Fruit fly (Drosophila melanogaster) whole organism, prepupa: ENCODE measurements around the gene Wdr33.

Source experiments
- Blimp-1 ChIP-seq: fragments of 200-800 bp; sonication (Bioruptor generic); optimal IDR thresholded peaks from 3 replicates; lab custom pipeline; 2017; ENCODE audit warnings: missing biosample characterization, missing genetic modification characterization, mild to moderate bottlenecking, moderate library complexity, missing genetic modification reagents
- CG10669 ChIP-seq: fragments of 200-800 bp; sonication (Bioruptor generic); optimal IDR thresholded peaks from 3 replicates; lab custom pipeline; 2018; ENCODE audit warnings: missing biosample characterization, mild to moderate bottlenecking, missing genetic modification characterization, moderate library complexity
- CG11902 ChIP-seq: fragments of 200-800 bp; sonication (Bioruptor generic); optimal IDR thresholded peaks from 3 replicates; lab custom pipeline; 2016; ENCODE audit warnings: missing biosample characterization, missing genetic modification characterization
- CG15336 ChIP-seq: fragments of 200-800 bp; sonication (Bioruptor generic); IDR thresholded peaks from 2 replicates; pipeline ENCODE4 v1.3.6; 2022; ENCODE audit warnings: missing biosample characterization, missing genetic modification characterization
- CG1621 ChIP-seq: fragments of 200-800 bp; sonication (Bioruptor generic); optimal IDR thresholded peaks from 3 replicates; lab custom pipeline; 2018; ENCODE audit warnings: missing biosample characterization, mild to moderate bottlenecking, missing genetic modification characterization
- CG16779 ChIP-seq: fragments of 200-800 bp; sonication (Bioruptor generic); optimal IDR thresholded peaks from 3 replicates; lab custom pipeline; 2017; ENCODE audit warnings: missing biosample characterization, mild to moderate bottlenecking, missing genetic modification characterization
- CG31627 ChIP-seq: fragments of 200-800 bp; sonication (Bioruptor generic); optimal IDR thresholded peaks from 3 replicates; lab custom pipeline; 2016; ENCODE audit warnings: missing biosample characterization, missing genetic modification characterization
- CG6163 ChIP-seq: fragments of 200-800 bp; sonication (Bioruptor generic); IDR thresholded peaks from 3 replicates; pipeline ENCODE4 v1.3.6; 2022; ENCODE audit warnings: missing biosample characterization, missing genetic modification characterization
- CG6276 ChIP-seq: fragments of 200-800 bp; sonication (Bioruptor generic); optimal IDR thresholded peaks from 2 replicates; lab custom pipeline; 2017; ENCODE audit warnings: missing biosample characterization, mild to moderate bottlenecking, missing genetic modification characterization
- CG6792 ChIP-seq: fragments of 200-800 bp; sonication (Bioruptor generic); optimal IDR thresholded peaks from 3 replicates; lab custom pipeline; 2016; ENCODE audit warnings: missing biosample characterization, missing genetic modification characterization
- CG6808 ChIP-seq: fragments of 200-800 bp; sonication (Bioruptor generic); optimal IDR thresholded peaks from 3 replicates; lab custom pipeline; 2017; ENCODE audit warnings: missing biosample characterization, missing genetic modification characterization, mild to moderate bottlenecking, moderate library complexity, missing genetic modification reagents
- CG7368 ChIP-seq: fragments of 200-800 bp; sonication (Bioruptor generic); optimal IDR thresholded peaks from 3 replicates; lab custom pipeline; 2016; ENCODE audit warnings: missing biosample characterization, missing genetic modification characterization
- CG8119 ChIP-seq: fragments of 200-800 bp; sonication (Bioruptor generic); IDR thresholded peaks from 3 replicates; pipeline ENCODE4 v1.3.6; 2022; ENCODE audit warnings: missing biosample characterization, missing genetic modification characterization
- CG8319 ChIP-seq: fragments of 200-800 bp; sonication (Bioruptor generic); optimal IDR thresholded peaks from 3 replicates; lab custom pipeline; 2016; ENCODE audit warnings: missing biosample characterization, missing genetic modification characterization
- CG8632 ChIP-seq: fragments of 200-800 bp; sonication (Bioruptor generic); optimal IDR thresholded peaks from 3 replicates; lab custom pipeline; 2016; ENCODE audit warnings: missing biosample characterization, missing genetic modification characterization
- CG9139 ChIP-seq: fragments of 200-800 bp; sonication (Bioruptor generic); optimal IDR thresholded peaks from 3 replicates; lab custom pipeline; 2017; ENCODE audit warnings: missing biosample characterization, mild to moderate bottlenecking, missing genetic modification characterization
- Eip75B ChIP-seq: fragments of 200-800 bp; sonication (Bioruptor generic); optimal IDR thresholded peaks from 3 replicates; lab custom pipeline; 2016; ENCODE audit warnings: missing biosample characterization, missing genetic modification characterization
- Eip78C ChIP-seq: fragments of 200-800 bp; sonication (Bioruptor generic); peaks from one replicate; lab custom pipeline; 2016; ENCODE audit warnings: missing biosample characterization, missing genetic modification characterization
- Eip93F ChIP-seq: fragments of 200-800 bp; sonication (Bioruptor generic); optimal IDR thresholded peaks from 2 replicates; lab custom pipeline; 2016; ENCODE audit warnings: missing biosample characterization, mild to moderate bottlenecking, missing genetic modification characterization
- Ets21C ChIP-seq: fragments of 200-800 bp; sonication (Bioruptor generic); optimal IDR thresholded peaks from 3 replicates; lab custom pipeline; 2016; ENCODE audit warnings: missing biosample characterization, missing genetic modification characterization
- Gug ChIP-seq: fragments of 200-800 bp; sonication (Bioruptor generic); IDR thresholded peaks from 2 replicates; pipeline ENCODE4 v1.3.6; 2022; ENCODE audit warnings: missing biosample characterization, missing genetic modification characterization
- Hr39 ChIP-seq: fragments of 200-800 bp; sonication (Bioruptor generic); optimal IDR thresholded peaks from 2 replicates; lab custom pipeline; 2016; ENCODE audit warnings: missing biosample characterization, missing genetic modification characterization
- Hr4 ChIP-seq: fragments of 200-800 bp; sonication (Bioruptor generic); optimal IDR thresholded peaks from 3 replicates; lab custom pipeline; 2016; ENCODE audit warnings: missing biosample characterization, missing genetic modification characterization
- Met ChIP-seq: fragments of 200-800 bp; sonication (Bioruptor generic); optimal IDR thresholded peaks from 3 replicates; lab custom pipeline; 2016; ENCODE audit warnings: missing biosample characterization, missing genetic modification characterization
- Smox ChIP-seq: fragments of 200-800 bp; sonication (Bioruptor generic); optimal IDR thresholded peaks from 3 replicates; lab custom pipeline; 2016; ENCODE audit warnings: missing biosample characterization, missing genetic modification characterization
- Sox102F ChIP-seq: fragments of 200-800 bp; sonication (Bioruptor generic); optimal IDR thresholded peaks from 2 replicates; lab custom pipeline; 2016; ENCODE audit warnings: missing biosample characterization, mild to moderate bottlenecking, missing genetic modification characterization
- Sox15 ChIP-seq: fragments of 200-800 bp; sonication (Bioruptor generic); optimal IDR thresholded peaks from 3 replicates; lab custom pipeline; 2016; ENCODE audit warnings: missing biosample characterization, missing genetic modification characterization
- achi ChIP-seq: fragments of 200-800 bp; sonication (Bioruptor generic); optimal IDR thresholded peaks from 3 replicates; lab custom pipeline; 2016; ENCODE audit warnings: missing biosample characterization, missing genetic modification characterization
- acj6 ChIP-seq: fragments of 200-800 bp; sonication (Bioruptor generic); optimal IDR thresholded peaks from 3 replicates; lab custom pipeline; 2016; ENCODE audit warnings: missing biosample characterization, missing genetic modification characterization
- cyc ChIP-seq: fragments of 200-800 bp; sonication (Bioruptor generic); optimal IDR thresholded peaks from 3 replicates; lab custom pipeline; 2016; ENCODE audit warnings: missing biosample characterization, missing genetic modification characterization
- dac ChIP-seq: fragments of 200-800 bp; sonication (Bioruptor generic); optimal IDR thresholded peaks from 2 replicates; lab custom pipeline; 2017; ENCODE audit warnings: missing biosample characterization, mild to moderate bottlenecking, missing genetic modification characterization
- dsx ChIP-seq: fragments of 200-800 bp; optimal IDR thresholded peaks from 3 replicates; lab custom pipeline; 2019; ENCODE audit warnings: missing biosample characterization, mild to moderate bottlenecking, missing genetic modification characterization, moderate library complexity; ENCODE audit not compliant: poor library complexity, severe bottlenecking
- esn ChIP-seq: fragments of 200-800 bp; sonication (Bioruptor generic); optimal IDR thresholded peaks from 2 replicates; lab custom pipeline; 2016; ENCODE audit warnings: missing biosample characterization, mild to moderate bottlenecking, missing genetic modification characterization, moderate library complexity
- lz ChIP-seq: fragments of 200-800 bp; sonication (Bioruptor generic); optimal IDR thresholded peaks from 3 replicates; lab custom pipeline; 2016; ENCODE audit warnings: missing biosample characterization, missing genetic modification characterization
- net ChIP-seq: fragments of 200-800 bp; sonication (Bioruptor generic); optimal IDR thresholded peaks from 3 replicates; lab custom pipeline; 2016; ENCODE audit warnings: missing biosample characterization, missing genetic modification characterization
- salr ChIP-seq, 2 experiments: fragments of 200-800 bp; sonication (Bioruptor generic); optimal IDR thresholded peaks; 3 replicates each; lab custom pipeline; 2016 to 2018; ENCODE audit warnings: missing biosample characterization in 2 of 2, missing genetic modification characterization in 2 of 2, mild to moderate bottlenecking in 1 of 2
- ss ChIP-seq, 2 experiments: fragments of 200-800 bp; sonication (Bioruptor generic); optimal IDR thresholded peaks; 2 replicates in 1 of 2; 3 replicates in 1 of 2; lab custom pipeline; 2017 to 2018; ENCODE audit warnings: mild to moderate bottlenecking in 2 of 2, missing biosample characterization in 2 of 2, missing genetic modification characterization in 2 of 2, moderate library complexity in 1 of 2
- svp ChIP-seq: fragments of 200-800 bp; sonication (Bioruptor generic); peaks from one replicate; lab custom pipeline; 2016; ENCODE audit warnings: missing biosample characterization, missing genetic modification characterization
- vri ChIP-seq: fragments of 200-800 bp; sonication (Bioruptor generic); optimal IDR thresholded peaks from 3 replicates; lab custom pipeline; 2016; ENCODE audit warnings: missing biosample characterization, mild to moderate bottlenecking, missing genetic modification characterization

Wdr33 gene

dm6 chr3R:5654692-5655181 is 5.7 kb upstream of the Wdr33 start, which contains the start of the genes elm and MED27 (continued):
- TF ChIP-seq CG9139, result no peak
- peak; percentile 98 for TF ChIP-seq svp (GFP tag; lab: Kevin White, UChicago)
- peak; percentile 95 for TF ChIP-seq Hr39 (GFP tag; lab: Kevin White, UChicago)
- TF ChIP-seq CG15336, result peak; percentile 74
- TF ChIP-seq dsx (GFP tag; lab: Kevin White, UChicago), result peak; percentile 88
- peak; percentile 87 for TF ChIP-seq CG6163 (GFP tag; lab: Robert Waterston, UW)
- TF ChIP-seq vri (GFP tag; lab: Kevin White, UChicago), result peak; percentile 85
- TF ChIP-seq esn (GFP tag; lab: Kevin White, UChicago), result peak; percentile 94

- no peak for TF ChIP-seq Sox102F (GFP tag; lab: Kevin White, UChicago)
- TF ChIP-seq CG8119, result peak; percentile 19; the same call in 1 of the 3 replicates
- no peak for TF ChIP-seq salr (GFP tag; optimal IDR thresholded peaks at IDR 0.05; lab: Kevin White, UChicago)
- no peak for TF ChIP-seq acj6 (GFP tag; lab: Kevin White, UChicago)
- TF ChIP-seq svp (GFP tag; lab: Kevin White, UChicago), result peak; percentile 94
- peak; percentile 55 for TF ChIP-seq CG1621 (tag; lab: Kevin White, UChicago)
- TF ChIP-seq vri (GFP tag; lab: Kevin White, UChicago), result peak; percentile 55
- TF ChIP-seq lz (GFP tag; lab: Kevin White, UChicago), result no peak
- peak; percentile 16 for TF ChIP-seq esn (GFP tag; lab: Kevin White, UChicago)
- TF ChIP-seq Hr39 (GFP tag; lab: Kevin White, UChicago), result no peak
- peak; percentile 27 for TF ChIP-seq net (GFP tag; lab: Kevin White, UChicago)
- no peak for TF ChIP-seq CG10669
- peak; percentile 25 for TF ChIP-seq Eip75B (GFP tag; lab: Kevin White, UChicago)
- TF ChIP-seq Eip93F (GFP tag; lab: Kevin White, UChicago), result no peak
- TF ChIP-seq CG15336, result peak; percentile 36; the same call in 1 of the 2 replicates
- peak; percentile 14 for TF ChIP-seq CG6792 (GFP tag; lab: Kevin White, UChicago)
- peak; percentile 2 for TF ChIP-seq cyc
- TF ChIP-seq CG11902 (GFP tag; lab: Kevin White, UChicago), result no peak
- no peak for TF ChIP-seq Hr4 (GFP tag; lab: Kevin White, UChicago)
- TF ChIP-seq Eip78C (GFP tag; lab: Kevin White, UChicago), result peak; percentile 77
- no peak for TF ChIP-seq Blimp-1 (GFP tag; lab: Kevin White, UChicago)
- TF ChIP-seq Gug (GFP tag; lab: Robert Waterston, UW), result no peak
- peak; percentile 2 for TF ChIP-seq achi
Observed at dm6 chr3R:5658984-5659802, 1.2 kb upstream of the Wdr33 start.

DNA sequence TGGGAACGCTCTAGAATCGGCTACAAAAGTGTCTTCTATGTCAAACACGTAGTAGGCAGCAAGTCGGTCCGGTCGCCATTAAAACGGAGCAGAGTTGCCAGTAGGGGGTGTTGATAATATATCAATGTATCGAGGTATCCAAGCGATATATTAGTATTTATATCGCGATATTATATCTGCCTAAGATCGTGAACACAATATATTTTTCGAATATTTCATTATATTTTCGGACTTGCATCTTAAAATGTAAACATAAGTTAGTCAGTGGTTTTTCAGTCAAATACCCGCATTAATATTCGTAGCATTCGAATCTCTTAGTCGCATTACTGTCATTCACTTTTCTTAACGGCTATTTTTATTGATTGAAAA is 622 bp upstream of the Wdr33 start, which contains the start of gene CG2182:
Gene CG2182, minus strand, starts transcription at position 84 of the 369 bp plus-strand sequence.
- peak; percentile 36 for TF ChIP-seq lz (GFP tag; lab: Kevin White, UChicago)
- TF ChIP-seq CG31627 (GFP tag; lab: Kevin White, UChicago), result peak; percentile 22
- no peak for TF ChIP-seq Ets21C (GFP tag; lab: Kevin White, UChicago)
- TF ChIP-seq dsx (GFP tag; lab: Kevin White, UChicago), result peak; percentile 18
- TF ChIP-seq Sox15 (GFP tag; lab: Kevin White, UChicago), result no peak

DNA sequence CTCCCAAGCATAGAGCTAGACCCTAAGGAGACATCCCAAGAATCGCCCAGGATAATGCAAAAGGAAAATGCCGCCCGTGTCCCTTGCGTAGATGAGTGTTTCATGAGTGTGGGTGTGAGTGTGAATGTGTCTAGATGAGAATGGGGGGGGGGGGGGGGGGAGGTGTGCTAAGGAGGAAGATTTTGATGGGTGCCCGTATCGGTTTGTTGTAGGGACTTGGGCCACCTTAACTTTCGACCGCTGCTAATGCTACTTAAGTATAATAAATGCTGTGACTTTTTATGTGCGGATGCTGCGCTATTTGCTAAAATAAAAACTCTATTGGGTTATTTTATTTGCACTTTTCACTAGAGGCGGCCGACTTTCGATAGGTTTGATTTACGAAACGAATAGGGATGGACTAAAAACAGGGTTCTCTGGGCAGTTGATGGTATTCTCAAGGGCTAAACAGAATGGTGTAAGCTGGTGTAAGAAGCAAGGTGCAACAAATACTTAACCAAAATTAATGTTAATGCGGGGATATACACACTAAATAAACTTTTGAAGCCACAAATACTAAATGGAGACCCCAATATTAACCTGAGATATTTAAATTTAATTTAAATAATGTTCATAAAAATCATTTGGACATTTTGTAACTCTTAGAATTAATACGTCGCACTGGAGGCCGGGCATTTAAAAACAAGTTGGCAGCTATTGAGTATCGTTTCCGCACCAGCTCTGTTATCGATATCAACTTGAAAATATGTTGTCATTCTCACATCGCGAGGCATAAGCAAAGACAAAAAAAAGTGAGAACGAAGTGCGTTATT is 8.7 kb downstream of the Wdr33 start, which contains the start of the genes Xe7 and Atg17:
Gene Xe7, minus strand, starts transcription at position 407 of the 812 bp plus-strand sequence.
Gene Atg17, plus strand, starts transcription at position 786 of the 812 bp plus-strand sequence.
- TF ChIP-seq dac (GFP tag; lab: Kevin White, UChicago) (peak; percentile 88), Hr4 (GFP tag; lab: Kevin White, UChicago) (peak; percentile 94), CG8632 (GFP tag; lab: Kevin White, UChicago) (peak; percentile 90), CG16779 (peak; percentile 56), lz (GFP tag; lab: Kevin White, UChicago) (peak; percentile 93), Gug (GFP tag; lab: Robert Waterston, UW) (peak; percentile 94), Met (GFP tag; lab: Kevin White, UChicago) (peak; percentile 90), Blimp-1 (GFP tag; lab: Kevin White, UChicago) (peak; percentile 76), CG8319 (peak; percentile 92), Ets21C (GFP tag; lab: Kevin White, UChicago) (peak; percentile 94), ss (GFP tag; optimal IDR thresholded peaks at IDR 0.05; lab: Kevin White, UChicago) (peak; percentile 27 to 80), CG6276 (GFP tag; lab: Kevin White, UChicago) (no peak), CG7368 (peak; percentile 89), Eip93F (GFP tag; lab: Kevin White, UChicago) (peak; percentile 87), CG6808 (GFP tag; lab: Kevin White, UChicago) (peak; percentile 76), esn (GFP tag; lab: Kevin White, UChicago) (peak; percentile 92), CG15336 (peak; percentile 77), Smox (GFP tag; lab: Kevin White, UChicago) (peak; percentile 91), svp (GFP tag; lab: Kevin White, UChicago) (peak; percentile 96), CG1621 (tag; lab: Kevin White, UChicago) (peak; percentile 78), achi (peak; percentile 92)
